Fruit fly (Drosophila melanogaster): ENCODE data around the gene CG4004.

CG4004 gene

dm6 chrX:12754348-12754733 lies 10.3 kb downstream of the CG4004 start:
- TF ChIP-seq Ets98B (GFP tag; IDR thresholded peaks at IDR 0.05) (peak; percentile 99), gl (tag; optimal IDR thresholded peaks at IDR 0.05) (peak; percentile 93), CG9948 (tag; optimal IDR thresholded peaks at IDR 0.05) (peak; percentile 98), CG8301 (tag; optimal IDR thresholded peaks at IDR 0.05) (peak; percentile 98), rn (GFP tag; IDR thresholded peaks at IDR 0.05) (peak; percentile 98), EcR (GFP tag; optimal IDR thresholded peaks at IDR 0.05) (no peak), CG34367 (tag; optimal IDR thresholded peaks at IDR 0.05) (peak; percentile 98), Pif1B (GFP tag; optimal IDR thresholded peaks at IDR 0.05) (peak; percentile 95), Pif1A (GFP tag; optimal IDR thresholded peaks at IDR 0.05) (peak; percentile 97), Snoo (tag; optimal IDR thresholded peaks at IDR 0.05) (peak; percentile 86), CG4496 (GFP tag; IDR thresholded peaks at IDR 0.05) (peak; percentile 99), CG12605 (GFP tag; IDR thresholded peaks at IDR 0.05) (peak; percentile 98), CG15710 (tag; optimal IDR thresholded peaks at IDR 0.05) (peak; percentile 99), CG10348 (GFP tag; IDR thresholded peaks at IDR 0.05) (peak; percentile 97), D1 (tag; optimal IDR thresholded peaks at IDR 0.05) (peak; percentile 87), fd96Ca (GFP tag; IDR thresholded peaks at IDR 0.05) (peak; percentile 98), CG13204 (GFP tag; optimal IDR thresholded peaks at IDR 0.05) (peak; percentile 88), CG32121 (GFP tag; IDR thresholded peaks at IDR 0.05) (peak; percentile 99), CG14655 (GFP tag; optimal IDR thresholded peaks at IDR 0.05) (peak; percentile 98), CG8159 (tag; optimal IDR thresholded peaks at IDR 0.05) (peak; percentile 98), CG17806 (tag; optimal IDR thresholded peaks at IDR 0.05) (peak; percentile 98)

- peak; percentile 88 for TF ChIP-seq CG15710 (tag; optimal IDR thresholded peaks at IDR 0.05)
- TF ChIP-seq CG32121 (GFP tag; IDR thresholded peaks at IDR 0.05), result peak; percentile 93
- TF ChIP-seq CG8159 (tag; optimal IDR thresholded peaks at IDR 0.05), result peak; percentile 91
- TF ChIP-seq Snoo (tag; optimal IDR thresholded peaks at IDR 0.05), result peak; percentile 87
- TF ChIP-seq CG13204 (GFP tag; optimal IDR thresholded peaks at IDR 0.05), result peak; percentile 45
- peak; percentile 94 for TF ChIP-seq fd96Ca (GFP tag; IDR thresholded peaks at IDR 0.05)
- peak; percentile 70 for TF ChIP-seq gl (tag; optimal IDR thresholded peaks at IDR 0.05)
- peak; percentile 57; the same call in 1 of the 2 replicates for TF ChIP-seq CG10348 (GFP tag; IDR thresholded peaks at IDR 0.05)
- TF ChIP-seq D1 (tag; optimal IDR thresholded peaks at IDR 0.05), result peak; percentile 76
- TF ChIP-seq CG14655 (GFP tag; optimal IDR thresholded peaks at IDR 0.05), result peak; percentile 88
- TF ChIP-seq CG12605 (GFP tag; IDR thresholded peaks at IDR 0.05), result peak; percentile 80; the same call in 1 of the 2 replicates
- peak; percentile 85 for TF ChIP-seq Pif1B (GFP tag; optimal IDR thresholded peaks at IDR 0.05)
- TF ChIP-seq Ets98B (GFP tag; IDR thresholded peaks at IDR 0.05), result peak; percentile 90
- peak; percentile 88 for TF ChIP-seq CG17806 (tag; optimal IDR thresholded peaks at IDR 0.05)
- peak; percentile 89 for TF ChIP-seq Pif1A (GFP tag; optimal IDR thresholded peaks at IDR 0.05)
- peak; percentile 86 for TF ChIP-seq CG34367 (tag; optimal IDR thresholded peaks at IDR 0.05)
- TF ChIP-seq CG8301 (tag; optimal IDR thresholded peaks at IDR 0.05), result peak; percentile 86
- peak; percentile 97 for TF ChIP-seq EcR (GFP tag; optimal IDR thresholded peaks at IDR 0.05)
- TF ChIP-seq rn (GFP tag; IDR thresholded peaks at IDR 0.05), result peak; percentile 72; the same call in 1 of the 2 replicates
- TF ChIP-seq CG9948 (tag; optimal IDR thresholded peaks at IDR 0.05), result peak; percentile 86
- TF ChIP-seq CG4496 (GFP tag; IDR thresholded peaks at IDR 0.05), result peak; percentile 92
Measured at dm6 chrX:12755017-12755563, 11.1 kb downstream of the CG4004 start.

DNA sequence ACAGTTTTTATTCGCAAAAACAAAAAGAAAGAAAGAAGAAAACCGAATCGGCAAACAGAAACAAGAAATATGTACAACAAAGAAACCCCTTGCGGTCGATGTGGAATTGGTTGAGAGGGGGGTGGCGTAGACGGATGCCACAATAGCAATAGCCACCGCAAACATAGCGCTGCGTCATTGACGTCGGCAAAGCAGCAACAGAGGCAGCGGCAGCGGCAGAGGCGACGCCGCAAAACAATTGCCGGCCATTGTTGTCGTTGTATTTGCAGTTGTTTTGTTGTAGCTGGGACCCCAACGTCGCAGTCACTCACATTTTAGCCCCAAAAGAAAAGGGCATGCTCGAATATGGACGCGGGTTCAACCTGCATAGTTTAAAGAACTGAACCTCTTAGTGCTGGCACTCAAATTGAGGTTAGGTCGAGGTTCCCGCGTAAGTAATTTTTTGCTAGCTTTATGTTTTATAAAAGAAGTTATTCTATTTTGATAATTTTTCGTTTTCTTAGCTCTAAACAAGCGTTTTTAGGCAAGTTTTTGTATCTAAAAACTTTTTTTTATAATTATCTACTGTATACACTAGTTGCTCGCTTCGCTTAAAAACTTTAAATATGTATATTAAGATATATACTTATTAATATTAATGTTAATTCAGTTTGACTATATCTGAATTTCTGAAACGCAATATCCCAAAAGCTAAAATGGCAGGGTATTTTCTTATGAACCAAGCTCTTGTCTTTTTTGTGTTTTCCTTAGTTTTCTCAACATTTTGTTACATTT lies 11.8 kb downstream of the CG4004 start:
- peak; percentile 46 for TF ChIP-seq Pif1B (GFP tag; optimal IDR thresholded peaks at IDR 0.05)
- TF ChIP-seq CG8159 (tag; optimal IDR thresholded peaks at IDR 0.05), result peak; percentile 85
- TF ChIP-seq CG14655 (GFP tag; optimal IDR thresholded peaks at IDR 0.05), result peak; percentile 84
- no peak for TF ChIP-seq gl (tag; optimal IDR thresholded peaks at IDR 0.05)
- no peak for TF ChIP-seq CG12605 (GFP tag; IDR thresholded peaks at IDR 0.05)
- peak; percentile 32; the same call in 1 of the 2 replicates for TF ChIP-seq Ets98B (GFP tag; IDR thresholded peaks at IDR 0.05)
- peak; percentile 84 for TF ChIP-seq Snoo (tag; optimal IDR thresholded peaks at IDR 0.05)
- TF ChIP-seq CG10348 (GFP tag; IDR thresholded peaks at IDR 0.05), result 0 out of 2 replicates have a peak, but pooled peaks have one; percentile 54
- peak; percentile 72; the same call in 2 of the 3 replicates for TF ChIP-seq CG4496 (GFP tag; IDR thresholded peaks at IDR 0.05)
- no peak for TF ChIP-seq CG13204 (GFP tag; optimal IDR thresholded peaks at IDR 0.05)
- peak; percentile 1 for TF ChIP-seq CG8301 (tag; optimal IDR thresholded peaks at IDR 0.05)
- peak; percentile 85 for TF ChIP-seq fd96Ca (GFP tag; IDR thresholded peaks at IDR 0.05)
- peak; percentile 53 for TF ChIP-seq CG32121 (GFP tag; IDR thresholded peaks at IDR 0.05)
- peak; percentile 29 for TF ChIP-seq EcR (GFP tag; optimal IDR thresholded peaks at IDR 0.05)
- TF ChIP-seq Pif1A (GFP tag; optimal IDR thresholded peaks at IDR 0.05), result peak; percentile 61
- peak; percentile 90 for TF ChIP-seq CG9948 (tag; optimal IDR thresholded peaks at IDR 0.05)
- TF ChIP-seq CG34367 (tag; optimal IDR thresholded peaks at IDR 0.05), result peak; percentile 67
- TF ChIP-seq D1 (tag; optimal IDR thresholded peaks at IDR 0.05), result peak; percentile 24
- TF ChIP-seq CG15710 (tag; optimal IDR thresholded peaks at IDR 0.05), result peak; percentile 84
- TF ChIP-seq CG17806 (tag; optimal IDR thresholded peaks at IDR 0.05), result peak; percentile 76
- peak; percentile 35; the same call in 1 of the 2 replicates for TF ChIP-seq rn (GFP tag; IDR thresholded peaks at IDR 0.05)

- TF ChIP-seq CG4496 (GFP tag; IDR thresholded peaks at IDR 0.05) (no peak), fd96Ca (GFP tag; IDR thresholded peaks at IDR 0.05) (peak; percentile 45; the same call in 1 of the 3 replicates), Ets98B (GFP tag; IDR thresholded peaks at IDR 0.05) (peak; percentile 15; the same call in 1 of the 2 replicates), gl (tag; optimal IDR thresholded peaks at IDR 0.05) (peak; percentile 33), EcR (GFP tag; optimal IDR thresholded peaks at IDR 0.05) (peak; percentile 81)
Measured at dm6 chrX:12756374-12756721, 12.3 kb downstream of the CG4004 start.

- no peak for TF ChIP-seq rn (GFP tag; IDR thresholded peaks at IDR 0.05)
- peak; percentile 1 for TF ChIP-seq CG8301 (tag; optimal IDR thresholded peaks at IDR 0.05)
- TF ChIP-seq CG4496 (GFP tag; IDR thresholded peaks at IDR 0.05), result peak; percentile 56; the same call in 2 of the 3 replicates
- peak; percentile 22 for TF ChIP-seq CG34367 (tag; optimal IDR thresholded peaks at IDR 0.05)
- peak; percentile 38; the same call in 1 of the 2 replicates for TF ChIP-seq CG12605 (GFP tag; IDR thresholded peaks at IDR 0.05)
- no peak for TF ChIP-seq Pif1B (GFP tag; optimal IDR thresholded peaks at IDR 0.05)
- TF ChIP-seq fd96Ca (GFP tag; IDR thresholded peaks at IDR 0.05), result no peak
- no peak; the same call in 1 of the 2 replicates for TF ChIP-seq Ets98B (GFP tag; IDR thresholded peaks at IDR 0.05)
- peak; percentile 34 for TF ChIP-seq D1 (tag; optimal IDR thresholded peaks at IDR 0.05)
- TF ChIP-seq CG9948 (tag; optimal IDR thresholded peaks at IDR 0.05), result no peak
- no peak for TF ChIP-seq CG15710 (tag; optimal IDR thresholded peaks at IDR 0.05)
- no peak for TF ChIP-seq CG17806 (tag; optimal IDR thresholded peaks at IDR 0.05)
- TF ChIP-seq CG8159 (tag; optimal IDR thresholded peaks at IDR 0.05), result no peak
- TF ChIP-seq CG32121 (GFP tag; IDR thresholded peaks at IDR 0.05), result no peak
- TF ChIP-seq CG13204 (GFP tag; optimal IDR thresholded peaks at IDR 0.05), result no peak
- peak; percentile 17 for TF ChIP-seq gl (tag; optimal IDR thresholded peaks at IDR 0.05)
Measured at dm6 chrX:12757075-12757474, 13.1 kb downstream of the CG4004 start.

Data from whole organism, pupa.